Fruit fly (Drosophila melanogaster): ENCODE results near the gene ara.

DNA sequence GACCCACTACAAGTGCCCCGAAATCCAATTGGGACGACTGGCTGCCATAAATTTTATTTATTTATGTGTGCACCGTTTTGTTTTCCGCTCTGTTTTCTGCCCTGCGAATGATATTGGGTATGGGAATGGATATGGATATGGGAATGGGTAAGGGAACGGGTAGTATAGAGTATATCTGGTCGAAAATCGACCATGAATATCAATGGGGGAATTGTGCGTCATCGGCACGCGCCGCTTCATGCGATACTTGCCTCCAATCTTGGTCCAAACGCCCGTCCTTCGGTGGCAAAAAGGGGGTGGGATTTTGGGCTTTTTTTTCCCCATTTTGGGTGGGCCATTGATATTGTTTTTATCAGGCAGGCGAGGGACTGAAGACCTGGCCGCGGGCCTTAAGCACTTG is 60.2 kb downstream of the ara start:
- no peak for TF ChIP-seq Myc (optimal IDR thresholded peaks at IDR 0.05)
- no peak for TF ChIP-seq h (optimal IDR thresholded peaks at IDR 0.05)
